Fruit fly (Drosophila melanogaster) whole organism, embryonic: ENCODE measurements around the gene CG10337.
A peak's percentile ranks its signal among the peaks of the same experiment; 100 is the strongest.

Source experiments
- ATbp ChIP-seq: fragments of 200-800 bp; sonication (Bioruptor generic); optimal IDR thresholded peaks from 2 replicates; lab custom pipeline; 2017; ENCODE audit warnings: missing biosample characterization, mild to moderate bottlenecking, missing genetic modification characterization, missing genetic modification reagents
- Adf1 ChIP-seq: fragments of 200-800 bp; sonication (Bioruptor generic); IDR thresholded peaks from 2 replicates; pipeline ENCODE4 v1.3.6; 2022; ENCODE audit warnings: missing biosample characterization, missing genetic modification characterization
- Asciz ChIP-seq: fragments of 200-800 bp; sonication (Bioruptor generic); optimal IDR thresholded peaks from 2 replicates; lab custom pipeline; 2017; ENCODE audit warnings: missing biosample characterization, mild to moderate bottlenecking, missing genetic modification characterization, missing genetic modification reagents
- Bteb2 ChIP-seq: fragments of 200-800 bp; sonication (Bioruptor generic); optimal IDR thresholded peaks from 2 replicates; lab custom pipeline; 2016; ENCODE audit warnings: missing biosample characterization, missing genetic modification characterization
- CG10147 ChIP-seq: fragments of 200-800 bp; sonication (Bioruptor generic); optimal IDR thresholded peaks from 2 replicates; lab custom pipeline; 2019; ENCODE audit warnings: missing biosample characterization, mild to moderate bottlenecking, missing genetic modification characterization, moderate library complexity
- CG10267 ChIP-seq: fragments of 200-800 bp; sonication (Bioruptor generic); optimal IDR thresholded peaks from 2 replicates; lab custom pipeline; 2018; ENCODE audit warnings: missing biosample characterization, mild to moderate bottlenecking, missing genetic modification characterization, moderate library complexity
- CG10654 ChIP-seq: fragments of 200-800 bp; sonication (Bioruptor generic); optimal IDR thresholded peaks from 2 replicates; lab custom pipeline; 2016; ENCODE audit warnings: missing biosample characterization, missing genetic modification characterization
- CG12236 ChIP-seq: fragments of 200-800 bp; sonication (Bioruptor generic); optimal IDR thresholded peaks from 2 replicates; lab custom pipeline; 2016; ENCODE audit warnings: missing biosample characterization, missing genetic modification characterization
- CG12659 ChIP-seq: fragments of 200-800 bp; sonication (Bioruptor generic); optimal IDR thresholded peaks from 3 replicates; lab custom pipeline; 2017; ENCODE audit warnings: mild to moderate bottlenecking, missing biosample characterization, missing genetic modification reagents, missing genetic modification characterization
- CG18011 ChIP-seq: fragments of 200-800 bp; sonication (Bioruptor generic); optimal IDR thresholded peaks from 2 replicates; lab custom pipeline; 2017; ENCODE audit warnings: missing biosample characterization, missing genetic modification characterization, mild to moderate bottlenecking, moderate library complexity, missing genotype
- CG18619 ChIP-seq: fragments of 200-800 bp; sonication (Bioruptor generic); optimal IDR thresholded peaks from 3 replicates; lab custom pipeline; 2017; ENCODE audit warnings: missing biosample characterization, mild to moderate bottlenecking, missing genetic modification characterization
- CG3163 ChIP-seq: fragments of 200-800 bp; sonication (Bioruptor generic); optimal IDR thresholded peaks from 3 replicates; lab custom pipeline; 2016; ENCODE audit warnings: missing biosample characterization, missing genetic modification characterization
- CG3407 ChIP-seq: fragments of 200-800 bp; sonication (Bioruptor generic); optimal IDR thresholded peaks from 2 replicates; lab custom pipeline; 2018; ENCODE audit warnings: missing biosample characterization, mild to moderate bottlenecking, missing genetic modification characterization
- CG42726 ChIP-seq: fragments of 200-800 bp; sonication (Bioruptor generic); IDR thresholded peaks from 2 replicates; pipeline ENCODE4 v1.3.6; 2022; ENCODE audit warnings: missing biosample characterization, missing genetic modification characterization; ENCODE audit not compliant: partially characterized antibody
- CG4328 ChIP-seq: fragments of 200-800 bp; sonication (Bioruptor generic); optimal IDR thresholded peaks from 3 replicates; lab custom pipeline; 2017; ENCODE audit warnings: missing biosample characterization, missing genetic modification reagents, missing genetic modification characterization
- CG6791 ChIP-seq: fragments of 200-800 bp; sonication (Bioruptor generic); IDR thresholded peaks from 3 replicates; pipeline ENCODE4 v1.3.6; 2022; ENCODE audit warnings: missing biosample characterization, missing genetic modification characterization; ENCODE audit not compliant: partially characterized antibody
- CG8944 ChIP-seq: fragments of 200-800 bp; sonication (Bioruptor generic); optimal IDR thresholded peaks from 3 replicates; lab custom pipeline; 2016; ENCODE audit warnings: missing biosample characterization, missing genetic modification characterization
- CG9727 ChIP-seq: fragments of 200-800 bp; sonication (Bioruptor generic); optimal IDR thresholded peaks from 3 replicates; lab custom pipeline; 2017; ENCODE audit warnings: missing biosample characterization, mild to moderate bottlenecking, missing genetic modification characterization
- Dek ChIP-seq: fragments of 200-800 bp; sonication (Bioruptor generic); optimal IDR thresholded peaks from 3 replicates; lab custom pipeline; 2019; ENCODE audit warnings: missing biosample characterization, mild to moderate bottlenecking, missing genetic modification characterization, moderate library complexity
- Doc3 ChIP-seq: fragments of 200-800 bp; sonication (Bioruptor generic); IDR thresholded peaks from 3 replicates; pipeline ENCODE4 v1.3.6; 2022; ENCODE audit warnings: missing biosample characterization, missing genetic modification characterization; ENCODE audit not compliant: partially characterized antibody
- Drgx ChIP-seq: fragments of 200-800 bp; sonication (Bioruptor generic); IDR thresholded peaks from 2 replicates; pipeline ENCODE4 v1.3.6; 2022; ENCODE audit warnings: missing biosample characterization, missing genetic modification characterization
- ERR ChIP-seq: fragments of 200-800 bp; sonication (Bioruptor generic); optimal IDR thresholded peaks from 2 replicates; lab custom pipeline; 2016; ENCODE audit warnings: missing biosample characterization, missing genetic modification characterization
- Ets97D ChIP-seq: fragments of 200-800 bp; sonication (Bioruptor generic); optimal IDR thresholded peaks from 3 replicates; lab custom pipeline; 2016; ENCODE audit warnings: missing biosample characterization, missing genetic modification characterization
- Fer2 ChIP-seq: fragments of 200-800 bp; sonication (Bioruptor generic); optimal IDR thresholded peaks from 2 replicates; lab custom pipeline; 2018; ENCODE audit warnings: missing biosample characterization, mild to moderate bottlenecking, missing genetic modification characterization, moderate library complexity
- Hr3 ChIP-seq: fragments of 200-800 bp; sonication (Bioruptor generic); optimal IDR thresholded peaks from 3 replicates; lab custom pipeline; 2016; ENCODE audit warnings: missing biosample characterization, missing genetic modification characterization
- Med ChIP-seq: fragments of 200-800 bp; sonication (Bioruptor generic); peaks from one replicate; lab custom pipeline; 2016; ENCODE audit warnings: missing biosample characterization, missing genetic modification characterization, mild to moderate bottlenecking, inconsistent platforms, moderate library complexity
- NFAT ChIP-seq: fragments of 200-800 bp; sonication (Bioruptor generic); IDR thresholded peaks from 2 replicates; pipeline ENCODE4 v1.3.6; 2022; ENCODE audit warnings: missing biosample characterization, missing genetic modification characterization
- Side ChIP-seq: fragments of 200-800 bp; sonication (Bioruptor generic); optimal IDR thresholded peaks from 2 replicates; lab custom pipeline; 2016; ENCODE audit warnings: missing biosample characterization, missing genetic modification characterization
- Sin3A ChIP-seq: fragments of >200 bp; optimal IDR thresholded peaks from 2 replicates; lab custom pipeline; 2018
- YL-1 ChIP-seq: fragments of 200-800 bp; sonication (Bioruptor generic); optimal IDR thresholded peaks from 3 replicates; lab custom pipeline; 2017; ENCODE audit warnings: missing biosample characterization, mild to moderate bottlenecking, missing genetic modification characterization
- amos ChIP-seq: fragments of 200-800 bp; sonication (Bioruptor generic); IDR thresholded peaks from 2 replicates; pipeline ENCODE4 v1.3.6; 2022; ENCODE audit warnings: missing biosample characterization, missing genetic modification characterization; ENCODE audit not compliant: partially characterized antibody
- bsh ChIP-seq, 2 experiments: fragments of 200-800 bp; sonication (Bioruptor generic); optimal IDR thresholded peaks; 2 replicates each; lab custom pipeline; 2017 to 2018; ENCODE audit warnings: mild to moderate bottlenecking in 2 of 2, missing biosample characterization in 2 of 2, missing genetic modification characterization in 2 of 2, moderate library complexity in 1 of 2
- cg ChIP-seq: fragments of 200-800 bp; sonication (Bioruptor generic); optimal IDR thresholded peaks from 3 replicates; lab custom pipeline; 2019; ENCODE audit warnings: missing biosample characterization, mild to moderate bottlenecking, missing genetic modification characterization, moderate library complexity
- chm ChIP-seq: fragments of 200-800 bp; sonication (Bioruptor generic); IDR thresholded peaks from 2 replicates; pipeline ENCODE4 v1.3.6; 2022; ENCODE audit warnings: missing biosample characterization, missing genetic modification characterization
- croc ChIP-seq: fragments of 200-800 bp; sonication (Bioruptor generic); conservative IDR thresholded peaks from 3 replicates; pipeline ENCODE4 v1.3.6; 2022; ENCODE audit warnings: missing biosample characterization, missing genetic modification characterization
- da ChIP-seq: fragments of 200-800 bp; sonication (Bioruptor generic); optimal IDR thresholded peaks from 2 replicates; lab custom pipeline; 2016; ENCODE audit warnings: missing biosample characterization, missing genetic modification characterization
- dpn ChIP-seq, 2 experiments: fragments of 200-800 bp; sonication (Bioruptor generic); optimal IDR thresholded peaks; 3 replicates each; lab custom pipeline; 2016; ENCODE audit warnings: missing biosample characterization in 2 of 2, missing genetic modification characterization in 2 of 2
- gcm ChIP-seq: fragments of 200-800 bp; sonication (Bioruptor generic); optimal IDR thresholded peaks from 2 replicates; lab custom pipeline; 2019; ENCODE audit warnings: missing biosample characterization, mild to moderate bottlenecking, missing genetic modification characterization, moderate library complexity
- gsb ChIP-seq: fragments of 200-800 bp; sonication (Bioruptor generic); IDR thresholded peaks from 2 replicates; pipeline ENCODE4 v1.3.6; 2022; ENCODE audit warnings: missing biosample characterization, missing genetic modification characterization
- gt ChIP-seq: fragments of 200-800 bp; sonication (Bioruptor generic); IDR thresholded peaks from 2 replicates; pipeline ENCODE4 v1.3.6; 2022; ENCODE audit warnings: missing biosample characterization, missing genetic modification characterization
- jumu ChIP-seq: fragments of 200-800 bp; sonication (Bioruptor generic); optimal IDR thresholded peaks from 3 replicates; lab custom pipeline; 2016; ENCODE audit warnings: missing biosample characterization, missing genetic modification characterization
- kah ChIP-seq: fragments of 200-800 bp; sonication (Bioruptor generic); optimal IDR thresholded peaks from 2 replicates; lab custom pipeline; 2018; ENCODE audit warnings: missing biosample characterization, mild to moderate bottlenecking, missing genetic modification characterization
- pum ChIP-seq: fragments of 200-800 bp; sonication (Bioruptor generic); optimal IDR thresholded peaks from 2 replicates; lab custom pipeline; 2016; ENCODE audit warnings: missing biosample characterization, missing genetic modification characterization
- schlank ChIP-seq: fragments of 200-800 bp; sonication (Bioruptor generic); optimal IDR thresholded peaks from 2 replicates; lab custom pipeline; 2018; ENCODE audit warnings: missing biosample characterization, mild to moderate bottlenecking, missing genetic modification characterization
- sens ChIP-seq: fragments of 200-800 bp; sonication (Bioruptor generic); peaks from one replicate; lab custom pipeline; 2016; ENCODE audit warnings: missing biosample characterization, missing genetic modification characterization
- sens-2 ChIP-seq: fragments of 200-800 bp; sonication (Bioruptor generic); IDR thresholded peaks from 2 replicates; pipeline ENCODE4 v1.3.6; 2022; ENCODE audit warnings: missing biosample characterization, missing genetic modification characterization
- sim ChIP-seq: fragments of 200-800 bp; sonication (Bioruptor generic); IDR thresholded peaks from 2 replicates; pipeline ENCODE4 v1.3.6; 2022; ENCODE audit warnings: missing biosample characterization, missing genetic modification characterization
- stwl ChIP-seq: fragments of 200-800 bp; sonication (Bioruptor generic); optimal IDR thresholded peaks from 3 replicates; lab custom pipeline; 2018; ENCODE audit warnings: missing biosample characterization, mild to moderate bottlenecking, missing genetic modification characterization, moderate library complexity
- tio ChIP-seq: fragments of 200-800 bp; sonication (Bioruptor generic); optimal IDR thresholded peaks from 2 replicates; lab custom pipeline; 2017; ENCODE audit warnings: missing biosample characterization, missing genetic modification characterization, inconsistent platforms
- zen2 ChIP-seq: fragments of 200-800 bp; sonication (Bioruptor generic); IDR thresholded peaks from 3 replicates; pipeline ENCODE4 v1.3.6; 2022; ENCODE audit warnings: missing biosample characterization, missing genetic modification characterization; ENCODE audit not compliant: partially characterized antibody

The CG10337 gene

dm6 chr2L:19508361-19508918 lies 38.3 kb downstream of the CG10337 start, which contains the start of gene cyst (continued):
- TF ChIP-seq CG10147 (GFP tag; lab: Kevin White, UChicago) (no peak), CG8944 (GFP tag; lab: Kevin White, UChicago) (peak; percentile 3), schlank (tag; lab: Kevin White, UChicago) (no peak), sens-2 (GFP tag; lab: Robert Waterston, UW) (no peak), Bteb2 (GFP tag; lab: Kevin White, UChicago) (peak; percentile 2), da (GFP tag; lab: Kevin White, UChicago) (no peak), stwl (tag; lab: Kevin White, UChicago) (peak; percentile 90), bsh (GFP tag; optimal IDR thresholded peaks at IDR 0.05; lab: Kevin White, UChicago) (no peak), kah (no peak), CG42726 (GFP tag; lab: Robert Waterston, UW) (peak; percentile 97), CG3407 (GFP tag; lab: Kevin White, UChicago) (no peak), CG3163 (GFP tag; lab: Kevin White, UChicago) (peak; percentile 20), amos (GFP tag; lab: Robert Waterston, UW) (peak; percentile 97), Dek (no peak), ERR (GFP tag; lab: Kevin White, UChicago) (peak; percentile 23), Fer2 (no peak), CG10267 (tag; lab: Kevin White, UChicago) (peak; percentile 95), gcm (GFP tag; lab: Kevin White, UChicago) (no peak), gsb (GFP tag; lab: Robert Waterston, UW) (no peak), sim (no peak), Hr3 (GFP tag; lab: Kevin White, UChicago) (no peak), CG18011 (GFP tag; lab: Kevin White, UChicago) (no peak), NFAT (0 out of 2 replicates have a peak, but pooled peaks have one; percentile 48), Drgx (GFP tag; lab: Robert Waterston, UW) (no peak), sens (GFP tag; lab: Kevin White, UChicago) (peak; percentile 83), pum (GFP tag; lab: Kevin White, UChicago) (no peak), CG12236 (GFP tag; lab: Kevin White, UChicago) (no peak), CG10654 (peak; percentile 9), YL-1 (GFP tag; lab: Kevin White, UChicago) (peak; percentile 91), Doc3 (GFP tag; lab: Robert Waterston, UW) (peak; percentile 92), Med (GFP tag; lab: Kevin White, UChicago) (peak; percentile 90), CG18619 (GFP tag; lab: Kevin White, UChicago) (no peak), gt (GFP tag; lab: Robert Waterston, UW) (no peak), Adf1 (GFP tag; lab: Robert Waterston, UW) (peak; percentile 23; the same call in 1 of the 2 replicates), CG9727 (peak; percentile 12), zen2 (peak; percentile 96), jumu (peak; percentile 42), chm (GFP tag; lab: Robert Waterston, UW) (no peak), ATbp (GFP tag; lab: Kevin White, UChicago) (no peak), Asciz (GFP tag; lab: Kevin White, UChicago) (no peak), Side (GFP tag; lab: Kevin White, UChicago) (peak; percentile 11), Ets97D (GFP tag; lab: Kevin White, UChicago) (peak; percentile 90), tio (GFP tag; lab: Kevin White, UChicago) (no peak), CG4328 (GFP tag; lab: Kevin White, UChicago) (no peak), croc (GFP tag; lab: Robert Waterston, UW) (no peak), cg (GFP tag; lab: Kevin White, UChicago) (peak; percentile 91), Sin3A (peak; percentile 97), CG6791 (GFP tag; lab: Robert Waterston, UW) (peak; percentile 97), dpn (GFP tag; optimal IDR thresholded peaks at IDR 0.05; lab: Kevin White, UChicago) (peak; percentile 39 to 54), CG12659 (GFP tag; lab: Kevin White, UChicago) (peak; percentile 81)
